Worm (Caenorhabditis elegans): ENCODE measurements around the gene C24H12.8.

The C24H12.8 gene

ce11 chrII:387844-388355, 35.1 kb downstream of the C24H12.8 start:
- TF ChIP-seq crh-2 (tag; optimal IDR thresholded peaks at IDR 0.05) = peak; percentile 55
- TF ChIP-seq lsy-2 (tag; optimal IDR thresholded peaks at IDR 0.05) = no peak

- TF ChIP-seq nhr-25 (tag; optimal IDR thresholded peaks at IDR 0.05) = no peak
- TF ChIP-seq lsy-2 (tag; optimal IDR thresholded peaks at IDR 0.05) = peak; percentile 62 to 70
- TF ChIP-seq mbf-1 (tag; optimal IDR thresholded peaks at IDR 0.05) = no peak
- peak; percentile 93 for TF ChIP-seq gmeb-1 (tag; optimal IDR thresholded peaks at IDR 0.05)
- no peak for TF ChIP-seq ztf-11 (tag; optimal IDR thresholded peaks at IDR 0.05)
- TF ChIP-seq nhr-23 (tag; optimal IDR thresholded peaks at IDR 0.05) = no peak
- TF ChIP-seq mdl-1 (tag; optimal IDR thresholded peaks at IDR 0.05) = no peak
- TF ChIP-seq unc-55 (GFP tag; optimal IDR thresholded peaks at IDR 0.05) = peak; percentile 75
- TF ChIP-seq lin-11 (tag; optimal IDR thresholded peaks at IDR 0.05) = no peak
- TF ChIP-seq sma-3 (GFP tag; optimal IDR thresholded peaks at IDR 0.05) = peak; percentile 26
- TF ChIP-seq blmp-1 (tag; optimal IDR thresholded peaks at IDR 0.05; ENCODE audit: insufficient read depth) = no peak
- TF ChIP-seq nhr-10 (tag; optimal IDR thresholded peaks at IDR 0.05) = no peak
- TF ChIP-seq C34F6.9 (tag; optimal IDR thresholded peaks at IDR 0.05) = peak; percentile 68
- peak; percentile 39 for TF ChIP-seq F13H6.1 (tag; optimal IDR thresholded peaks at IDR 0.05)
- peak; percentile 15 for TF ChIP-seq nhr-129 (tag; optimal IDR thresholded peaks at IDR 0.05)
Measured at ce11 chrII:385957-386356, 37.0 kb downstream of the C24H12.8 start, which contains the start of gene C03H5.3. C03H5.3 (plus strand) TSS chrII:386088.

ce11 chrII:385258-385657, 37.7 kb downstream of the C24H12.8 start, which contains the start of gene C03H5.5:
C03H5.5 (minus strand) TSS chrII:385358.
- TF ChIP-seq ztf-11 (tag; optimal IDR thresholded peaks at IDR 0.05) (no peak), elt-1 (tag; optimal IDR thresholded peaks at IDR 0.05) (no peak), ztf-1 (GFP tag; conservative IDR thresholded peaks at IDR 0.05) (no peak)

- TF ChIP-seq ZK546.5 (tag; optimal IDR thresholded peaks at IDR 0.05) (no peak), skn-1 (tag; optimal IDR thresholded peaks at IDR 0.05) (no peak), mdl-1 (tag; optimal IDR thresholded peaks at IDR 0.05) (no peak), mbf-1 (tag; optimal IDR thresholded peaks at IDR 0.05) (no peak), egl-27 (tag; optimal IDR thresholded peaks at IDR 0.05) (no peak), F13H6.1 (tag; optimal IDR thresholded peaks at IDR 0.05) (no peak), crh-2 (tag; optimal IDR thresholded peaks at IDR 0.05) (no peak), peb-1 (tag; optimal IDR thresholded peaks at IDR 0.05) (no peak), nhr-12 (tag; optimal IDR thresholded peaks at IDR 0.05) (no peak), aly-2 (tag; optimal IDR thresholded peaks at IDR 0.05) (no peak), snpc-4 (tag; optimal IDR thresholded peaks at IDR 0.05) (no peak), ztf-1 (GFP tag; conservative IDR thresholded peaks at IDR 0.05) (no peak), nhr-25 (tag; optimal IDR thresholded peaks at IDR 0.05) (no peak), mab-5 (tag; optimal IDR thresholded peaks at IDR 0.05) (no peak), fos-1 (tag; optimal IDR thresholded peaks at IDR 0.05) (no peak), sem-4 (tag; optimal IDR thresholded peaks at IDR 0.05) (no peak), alr-1 (tag; optimal IDR thresholded peaks at IDR 0.05) (no peak), nhr-11 (tag; optimal IDR thresholded peaks at IDR 0.05) (no peak)
Measured at ce11 chrII:379935-380334, 43.1 kb downstream of the C24H12.8 start, which contains the start of gene C03H5.7. C03H5.7 (plus strand) TSS chrII:380235.

ce11 chrII:378351-378750, 44.6 kb downstream of the C24H12.8 start, which contains the start of gene C03H5.9:
C03H5.9 (plus strand) TSS chrII:378651.
- TF ChIP-seq blmp-1 (tag; optimal IDR thresholded peaks at IDR 0.05; ENCODE audit: insufficient read depth) = no peak
- no peak for TF ChIP-seq crh-2 (tag; optimal IDR thresholded peaks at IDR 0.05)
- no peak for TF ChIP-seq ceh-82 (tag; optimal IDR thresholded peaks at IDR 0.05)
- TF ChIP-seq ztf-11 (tag; optimal IDR thresholded peaks at IDR 0.05) = no peak
- TF ChIP-seq mdl-1 (tag; optimal IDR thresholded peaks at IDR 0.05) = no peak
- no peak for TF ChIP-seq alr-1 (tag; optimal IDR thresholded peaks at IDR 0.05)
- no peak for TF ChIP-seq nhr-23 (tag; optimal IDR thresholded peaks at IDR 0.05)
- TF ChIP-seq nhr-77 (tag; optimal IDR thresholded peaks at IDR 0.05) = no peak
- TF ChIP-seq lin-13 (GFP tag; optimal IDR thresholded peaks at IDR 0.05) = no peak
- TF ChIP-seq C34F6.9 (tag; optimal IDR thresholded peaks at IDR 0.05) = no peak
- TF ChIP-seq sma-9 (GFP tag; optimal IDR thresholded peaks at IDR 0.05) = no peak
- no peak for TF ChIP-seq sma-9 (tag; optimal IDR thresholded peaks at IDR 0.05)
- TF ChIP-seq ztf-1 (GFP tag; conservative IDR thresholded peaks at IDR 0.05) = no peak
- TF ChIP-seq nhr-6 (tag; optimal IDR thresholded peaks at IDR 0.05) = no peak

All from whole organism, L2 larva.